Worm (Caenorhabditis elegans) whole organism, late embryonic: ENCODE measurements around the gene hil-7.

Source experiments
- C08G9.2 ChIP-seq: sonication (generic microtip); optimal IDR thresholded peaks from 2 replicates; lab custom pipeline; 2016; ENCODE audit warnings: mild to moderate bottlenecking, missing genetic modification characterization, moderate library complexity, missing compliant biosample characterization
- C38D4.7 ChIP-seq: fragments of 200-800 bp; sonication (Bioruptor generic); optimal IDR thresholded peaks from 2 replicates; lab custom pipeline; 2018; ENCODE audit warnings: mild to moderate bottlenecking, missing genetic modification characterization, moderate library complexity, missing compliant biosample characterization
- K02D7.2 ChIP-seq: sonication (generic microtip); optimal IDR thresholded peaks from 2 replicates; lab custom pipeline; 2017; ENCODE audit warnings: mild to moderate bottlenecking, missing genetic modification characterization, missing compliant biosample characterization
- K09A11.1 ChIP-seq: sonication (generic microtip); optimal IDR thresholded peaks from 2 replicates; lab custom pipeline; 2017; ENCODE audit warnings: antibody characterized with exemption, mild to moderate bottlenecking, missing genetic modification characterization, missing compliant biosample characterization; ENCODE audit not compliant: insufficient read depth
- Y22D7AL.16 ChIP-seq: sonication (generic microtip); optimal IDR thresholded peaks from 2 replicates; lab custom pipeline; 2016; ENCODE audit warnings: missing genetic modification characterization, missing compliant biosample characterization
- ahr-1 ChIP-seq: sonication (generic microtip); optimal IDR thresholded peaks from 2 replicates; lab custom pipeline; 2016; ENCODE audit warnings: missing genetic modification characterization, missing compliant biosample characterization
- ama-1 ChIP-seq: fragments of 150-350 bp; optimal IDR thresholded peaks from 2 replicates; lab custom pipeline; 2014
- ceh-14 ChIP-seq: sonication (generic microtip); optimal IDR thresholded peaks from 2 replicates; lab custom pipeline; 2016; ENCODE audit warnings: missing genotype, missing genetic modification characterization, missing compliant biosample characterization
- ceh-18 ChIP-seq: sonication (generic microtip); optimal IDR thresholded peaks from 2 replicates; lab custom pipeline; 2016; ENCODE audit warnings: missing genetic modification characterization, missing compliant biosample characterization
- ceh-19 ChIP-seq: fragments of 200-800 bp; sonication (Bioruptor generic); optimal IDR thresholded peaks from 2 replicates; lab custom pipeline; 2018; ENCODE audit warnings: mild to moderate bottlenecking, missing genetic modification characterization, missing compliant biosample characterization
- ceh-22 ChIP-seq: sonication (generic microtip); optimal IDR thresholded peaks from 2 replicates; lab custom pipeline; 2017; ENCODE audit warnings: missing biosample characterization, missing genetic modification characterization
- ceh-24 ChIP-seq: sonication (generic microtip); optimal IDR thresholded peaks from 2 replicates; lab custom pipeline; 2016; ENCODE audit warnings: mild to moderate bottlenecking, missing genetic modification characterization, missing compliant biosample characterization
- ceh-30 ChIP-seq: fragments of 150-350 bp; optimal IDR thresholded peaks from 2 replicates; lab custom pipeline; 2014; ENCODE audit warnings: missing biosample characterization, missing genetic modification characterization
- ceh-31 ChIP-seq: sonication (generic microtip); optimal IDR thresholded peaks from 2 replicates; lab custom pipeline; 2016; ENCODE audit warnings: missing genetic modification characterization, missing compliant biosample characterization
- ceh-34 ChIP-seq: sonication (generic microtip); optimal IDR thresholded peaks from 2 replicates; lab custom pipeline; 2016; ENCODE audit warnings: mild to moderate bottlenecking, missing genetic modification characterization, missing compliant biosample characterization
- ceh-45 ChIP-seq: fragments of 200-800 bp; sonication (Bioruptor generic); IDR thresholded peaks from 2 replicates; pipeline ENCODE4 v1.3.6; 2022; ENCODE audit warnings: missing genetic modification reagents, missing genetic modification characterization, missing compliant biosample characterization
- ceh-48 ChIP-seq: sonication (generic microtip); optimal IDR thresholded peaks from 2 replicates; lab custom pipeline; 2016; ENCODE audit warnings: missing genetic modification characterization, inconsistent platforms, missing compliant biosample characterization
- ceh-6 ChIP-seq: fragments of 200-800 bp; sonication (Bioruptor generic); optimal IDR thresholded peaks from 2 replicates; lab custom pipeline; 2018; ENCODE audit warnings: mild to moderate bottlenecking, missing genetic modification characterization, missing compliant biosample characterization
- ceh-9 ChIP-seq: sonication (generic microtip); optimal IDR thresholded peaks from 2 replicates; lab custom pipeline; 2016; ENCODE audit warnings: mild to moderate bottlenecking, missing genetic modification characterization, inconsistent platforms, missing compliant biosample characterization
- che-1 ChIP-seq: sonication (generic microtip); optimal IDR thresholded peaks from 2 replicates; lab custom pipeline; 2016; ENCODE audit warnings: mild to moderate bottlenecking, missing genetic modification characterization, missing compliant biosample characterization
- dmd-4 ChIP-seq: sonication (generic microtip); optimal IDR thresholded peaks from 2 replicates; lab custom pipeline; 2016; ENCODE audit warnings: borderline replicate concordance, missing genetic modification characterization, missing compliant biosample characterization
- elt-2 ChIP-seq: sonication (generic microtip); optimal IDR thresholded peaks from 2 replicates; lab custom pipeline; 2016; ENCODE audit warnings: missing genetic modification reagents, missing genetic modification characterization, missing compliant biosample characterization
- fax-1 ChIP-seq: sonication (generic microtip); optimal IDR thresholded peaks from 2 replicates; lab custom pipeline; 2016; ENCODE audit warnings: missing genotype, missing genetic modification characterization, missing compliant biosample characterization
- fkh-10 ChIP-seq: fragments of 150-350 bp; optimal IDR thresholded peaks from 2 replicates; lab custom pipeline; 2014; ENCODE audit warnings: missing biosample characterization, missing genetic modification reagents, missing genetic modification characterization
- fkh-6 ChIP-seq: sonication (generic microtip); optimal IDR thresholded peaks from 2 replicates; lab custom pipeline; 2016; ENCODE audit warnings: missing genetic modification characterization, missing compliant biosample characterization
- gmeb-2 ChIP-seq: sonication (generic microtip); optimal IDR thresholded peaks from 2 replicates; lab custom pipeline; 2016; ENCODE audit warnings: missing genetic modification characterization, inconsistent platforms, missing compliant biosample characterization
- hlh-8 ChIP-seq: sonication (generic microtip); optimal IDR thresholded peaks from 2 replicates; lab custom pipeline; 2016; ENCODE audit warnings: missing genotype, missing genetic modification characterization, missing compliant biosample characterization
- lin-11 ChIP-seq: fragments of 200-800 bp; sonication (Bioruptor generic); optimal IDR thresholded peaks from 2 replicates; lab custom pipeline; 2018; ENCODE audit warnings: mild to moderate bottlenecking, missing genetic modification characterization, missing compliant biosample characterization
- mec-3 ChIP-seq: sonication (generic microtip); optimal IDR thresholded peaks from 2 replicates; lab custom pipeline; 2016; ENCODE audit warnings: borderline replicate concordance, missing genetic modification characterization, missing compliant biosample characterization
- nfya-1 ChIP-seq: sonication (generic microtip); optimal IDR thresholded peaks from 2 replicates; lab custom pipeline; 2017; ENCODE audit warnings: missing genetic modification characterization, mild to moderate bottlenecking, missing compliant biosample characterization, antibody characterized with exemption, moderate library complexity
- nhr-232 ChIP-seq: sonication (generic microtip); optimal IDR thresholded peaks from 2 replicates; lab custom pipeline; 2016; ENCODE audit warnings: missing genetic modification characterization, missing compliant biosample characterization
- npax-4 ChIP-seq: sonication (generic microtip); optimal IDR thresholded peaks from 2 replicates; lab custom pipeline; 2016; ENCODE audit warnings: missing genetic modification characterization, missing compliant biosample characterization
- pag-3 ChIP-seq: sonication (generic microtip); optimal IDR thresholded peaks from 2 replicates; lab custom pipeline; 2016; ENCODE audit warnings: missing compliant biosample characterization, missing genetic modification characterization, borderline replicate concordance
- pat-9 ChIP-seq: fragments of 200-800 bp; sonication (Bioruptor generic); optimal IDR thresholded peaks from 2 replicates; lab custom pipeline; 2018; ENCODE audit warnings: mild to moderate bottlenecking, missing genetic modification characterization, moderate library complexity, missing compliant biosample characterization
- pax-1 ChIP-seq: fragments of 150-350 bp; optimal IDR thresholded peaks from 2 replicates; lab custom pipeline; 2014; ENCODE audit warnings: missing biosample characterization, missing genetic modification characterization
- pha-4 ChIP-seq: fragments of 150-350 bp; optimal IDR thresholded peaks from 2 replicates; lab custom pipeline; 2018; ENCODE audit warnings: missing biosample characterization, missing genetic modification reagents, missing genetic modification characterization
- rnt-1 ChIP-seq: sonication (generic microtip); optimal IDR thresholded peaks from 2 replicates; lab custom pipeline; 2016; ENCODE audit warnings: missing genetic modification characterization, missing compliant biosample characterization
- sdc-2 ChIP-seq: sonication (generic microtip); optimal IDR thresholded peaks from 2 replicates; lab custom pipeline; 2016; ENCODE audit warnings: missing genotype, missing genetic modification characterization, missing compliant biosample characterization
- tbx-2 ChIP-seq: sonication (generic microtip); optimal IDR thresholded peaks from 2 replicates; lab custom pipeline; 2016; ENCODE audit warnings: missing genetic modification characterization, missing compliant biosample characterization
- ttx-3 ChIP-seq: sonication (generic microtip); optimal IDR thresholded peaks from 2 replicates; lab custom pipeline; 2016; ENCODE audit warnings: missing genetic modification reagents, missing genetic modification characterization, missing compliant biosample characterization
- unc-3 ChIP-seq, 2 experiments: fragments of 200-800 bp in 1 of 2; sonication (Bioruptor generic) in 1 of 2; sonication (generic microtip) in 1 of 2; conservative IDR thresholded peaks in 1 of 2; optimal IDR thresholded peaks in 1 of 2; 2 replicates each; pipeline versions ENCODE4 v1.3.6 to Lab custom; 2016 to 2022; ENCODE audit warnings: missing compliant biosample characterization in 2 of 2, missing genetic modification characterization in 2 of 2, missing genetic modification reagents in 1 of 2
- unc-42 ChIP-seq: sonication (generic microtip); optimal IDR thresholded peaks from 2 replicates; lab custom pipeline; 2016; ENCODE audit warnings: missing genotype, missing genetic modification characterization, missing compliant biosample characterization
- unc-55 ChIP-seq: sonication (generic microtip); optimal IDR thresholded peaks from 2 replicates; lab custom pipeline; 2017; ENCODE audit warnings: missing biosample characterization, missing genetic modification reagents, missing genetic modification characterization
- unc-86 ChIP-seq: sonication (generic microtip); optimal IDR thresholded peaks from 2 replicates; lab custom pipeline; 2016; ENCODE audit warnings: missing genetic modification characterization, missing compliant biosample characterization
- zip-5 ChIP-seq: sonication (generic microtip); optimal IDR thresholded peaks from 2 replicates; lab custom pipeline; 2016; ENCODE audit warnings: missing genetic modification characterization, missing compliant biosample characterization

The hil-7 gene

ce11 chrIV:6631704-6632272 lies 14.3 kb upstream of the hil-7 start, which contains the start of the genes cest-5.1 and C01B10.9 (continued):
- TF ChIP-seq unc-42 (tag; lab: Kevin White, UChicago) = peak; percentile 56
- TF ChIP-seq hlh-8 (tag; lab: Kevin White, UChicago) = peak; percentile 68
- TF ChIP-seq rnt-1 = peak; percentile 52
- no peak for TF ChIP-seq C38D4.7 (GFP tag; lab: Kevin White, UChicago)
- TF ChIP-seq npax-4 (tag; lab: Kevin White, UChicago) = no peak
- no peak for TF ChIP-seq Y22D7AL.16
- TF ChIP-seq fkh-6 = peak; percentile 49
- TF ChIP-seq ceh-31 (tag; lab: Kevin White, UChicago) = peak; percentile 95
- TF ChIP-seq nhr-232 (tag; lab: Kevin White, UChicago) = no peak
- peak; percentile 45 for TF ChIP-seq fax-1 (tag; lab: Kevin White, UChicago)
- no peak for TF ChIP-seq ceh-45
- peak; percentile 43 for TF ChIP-seq sdc-2 (tag; lab: Kevin White, UChicago)
- peak; percentile 74 for TF ChIP-seq zip-5
- no peak for TF ChIP-seq pat-9
- no peak for TF ChIP-seq fkh-10 (GFP tag; lab: Kevin White, UChicago)
- peak; percentile 6 for TF ChIP-seq ceh-6 (GFP tag; lab: Kevin White, UChicago)
- no peak for TF ChIP-seq unc-55
- peak; percentile 64 for TF ChIP-seq ceh-34 (tag; lab: Kevin White, UChicago)
- TF ChIP-seq tbx-2 = peak; percentile 82
- TF ChIP-seq dmd-4 (tag; lab: Kevin White, UChicago) = no peak
- no peak for TF ChIP-seq K02D7.2 (tag; lab: Kevin White, UChicago)
- TF ChIP-seq elt-2 = peak; percentile 75
- TF ChIP-seq lin-11 (tag; lab: Kevin White, UChicago) = no peak
- no peak for TF ChIP-seq unc-86 (tag; lab: Kevin White, UChicago)
- peak; percentile 60 for TF ChIP-seq mec-3
- no peak for TF ChIP-seq K09A11.1 (tag; lab: Kevin White, UChicago)
- no peak for TF ChIP-seq pax-1
- no peak for TF ChIP-seq ceh-24 (tag; lab: Kevin White, UChicago)
- no peak for TF ChIP-seq pag-3

DNA sequence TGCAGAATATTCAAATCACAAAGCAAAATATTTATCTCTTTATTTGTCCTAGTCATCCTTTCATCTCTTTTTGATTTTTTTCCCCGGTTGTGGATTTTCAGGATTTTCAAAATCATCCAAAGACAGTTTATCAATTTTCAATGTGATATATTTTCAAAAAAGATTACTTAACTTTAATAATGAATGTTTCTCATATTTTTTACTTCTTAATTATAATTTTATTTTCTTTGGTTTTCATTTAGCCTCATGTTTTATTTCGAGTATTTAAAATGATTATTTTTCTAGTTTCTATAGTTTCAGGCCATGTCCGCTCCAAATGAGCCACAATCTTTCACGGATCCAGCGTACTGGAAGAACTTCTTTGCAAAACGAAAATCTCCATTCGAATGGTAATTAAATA lies 11.3 kb upstream of the hil-7 start, which contains the start of gene metl-13:
TSS of gene metl-13 (plus strand) at position 301 of the 400 bp plus-strand sequence.
- TF ChIP-seq ceh-22 (tag; lab: Kevin White, UChicago) (no peak), fkh-6 (no peak), K02D7.2 (tag; lab: Kevin White, UChicago) (no peak), hlh-8 (tag; lab: Kevin White, UChicago) (no peak), ceh-9 (tag; lab: Kevin White, UChicago) (no peak), ttx-3 (no peak), ceh-14 (tag; lab: Kevin White, UChicago) (no peak), nfya-1 (tag; lab: Kevin White, UChicago) (no peak)

ce11 chrIV:6638256-6638655 lies 7.9 kb upstream of the hil-7 start, which contains the start of gene C01B10.7:
Gene C01B10.7, plus strand, starts transcription at chrIV:6638556.
- TF ChIP-seq ceh-19 (GFP tag; lab: Kevin White, UChicago) (no peak), ceh-48 (tag; lab: Kevin White, UChicago) (no peak), ceh-30 (tag; lab: Kevin White, UChicago) (no peak), gmeb-2 (tag; lab: Kevin White, UChicago) (no peak), dmd-4 (tag; lab: Kevin White, UChicago) (no peak), ceh-18 (tag; lab: Kevin White, UChicago) (no peak), ceh-31 (tag; lab: Kevin White, UChicago) (no peak), nhr-232 (tag; lab: Kevin White, UChicago) (no peak), unc-3 (GFP tag; conservative IDR thresholded peaks at IDR 0.05; lab: Robert Waterston, UW) (no peak), unc-3 (tag; optimal IDR thresholded peaks at IDR 0.05; lab: Kevin White, UChicago) (no peak), pha-4 (no peak), che-1 (tag; lab: Kevin White, UChicago) (no peak), C08G9.2 (tag; lab: Kevin White, UChicago) (no peak), ahr-1 (tag; lab: Kevin White, UChicago) (no peak), ama-1 (lab: Kevin White, UChicago) (no peak), mec-3 (no peak)
